Fruit fly (Drosophila melanogaster): ENCODE measurements around the gene RpL9.

dm6 chr2L:11044678-11045466 lies 40.9 kb upstream of the RpL9 start:
- no peak for TF ChIP-seq h (optimal IDR thresholded peaks at IDR 0.05)
- TF ChIP-seq ttk (optimal IDR thresholded peaks at IDR 0.05): no peak
- TF ChIP-seq Myc (optimal IDR thresholded peaks at IDR 0.05): no peak
- no peak for TF ChIP-seq psq (optimal IDR thresholded peaks at IDR 0.05)

All from Kc167 (cell line).